Worm (Caenorhabditis elegans): ENCODE measurements around the gene era-1.
A peak's percentile ranks its signal among the peaks of the same experiment; 100 is the strongest.

The era-1 gene

ce11 chrV:6676158-6676849 lies 26.6 kb upstream of the era-1 start, which contains the start of gene cest-34:
TSS of gene cest-34 (plus strand) at chrV:6676799.
- no peak for TF ChIP-seq ceh-16 (tag; optimal IDR thresholded peaks at IDR 0.05)
- TF ChIP-seq fos-1 (tag; optimal IDR thresholded peaks at IDR 0.05): peak; percentile 4
- TF ChIP-seq nhr-25 (tag; optimal IDR thresholded peaks at IDR 0.05): no peak
- TF ChIP-seq sma-9 (GFP tag; optimal IDR thresholded peaks at IDR 0.05): peak; percentile 19
- TF ChIP-seq sma-9 (tag; optimal IDR thresholded peaks at IDR 0.05): no peak

DNA sequence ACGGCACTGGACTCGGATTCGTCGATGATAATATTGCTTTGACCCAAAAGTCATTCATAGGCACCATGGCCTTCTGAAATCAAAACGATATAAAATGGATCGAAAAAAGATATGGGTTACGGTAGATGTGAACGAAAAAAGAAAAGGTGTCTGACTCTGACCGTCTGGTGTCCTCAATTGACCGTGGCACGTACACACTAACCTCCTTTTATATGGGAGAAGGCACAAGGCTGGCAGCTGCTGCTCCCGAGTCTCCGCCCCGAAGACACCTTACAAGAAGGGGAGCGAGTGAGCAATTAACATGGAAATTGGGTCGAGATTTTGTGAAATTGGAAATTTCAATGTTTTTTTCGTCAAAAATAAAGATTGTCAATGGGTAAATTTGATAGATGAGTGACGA lies 21.4 kb upstream of the era-1 start, which contains the start of gene egl-46:
Gene egl-46 (minus strand): TSS at position 73 of the 400 bp plus-strand sequence.
- TF ChIP-seq elt-1 (tag; optimal IDR thresholded peaks at IDR 0.05): no peak
- TF ChIP-seq peb-1 (tag; optimal IDR thresholded peaks at IDR 0.05): no peak
- no peak for TF ChIP-seq mdl-1 (tag; optimal IDR thresholded peaks at IDR 0.05)
- TF ChIP-seq lsy-2 (tag; optimal IDR thresholded peaks at IDR 0.05): no peak
- no peak for TF ChIP-seq ztf-11 (tag; optimal IDR thresholded peaks at IDR 0.05)
- TF ChIP-seq nhr-237 (tag; optimal IDR thresholded peaks at IDR 0.05): no peak
- TF ChIP-seq nhr-10 (tag; optimal IDR thresholded peaks at IDR 0.05): no peak
- no peak for TF ChIP-seq ztf-4 (tag; optimal IDR thresholded peaks at IDR 0.05)
- TF ChIP-seq blmp-1 (tag; optimal IDR thresholded peaks at IDR 0.05; ENCODE audit: insufficient read depth): no peak
- no peak for TF ChIP-seq ZK546.5 (tag; optimal IDR thresholded peaks at IDR 0.05)
- no peak for TF ChIP-seq Y55F3AM.14 (GFP tag; optimal IDR thresholded peaks at IDR 0.05)
- TF ChIP-seq nhr-21 (tag; optimal IDR thresholded peaks at IDR 0.05): no peak
- TF ChIP-seq gmeb-1 (tag; optimal IDR thresholded peaks at IDR 0.05): no peak
- no peak for TF ChIP-seq ceh-16 (tag; optimal IDR thresholded peaks at IDR 0.05)
- no peak for TF ChIP-seq nhr-129 (tag; optimal IDR thresholded peaks at IDR 0.05)

DNA sequence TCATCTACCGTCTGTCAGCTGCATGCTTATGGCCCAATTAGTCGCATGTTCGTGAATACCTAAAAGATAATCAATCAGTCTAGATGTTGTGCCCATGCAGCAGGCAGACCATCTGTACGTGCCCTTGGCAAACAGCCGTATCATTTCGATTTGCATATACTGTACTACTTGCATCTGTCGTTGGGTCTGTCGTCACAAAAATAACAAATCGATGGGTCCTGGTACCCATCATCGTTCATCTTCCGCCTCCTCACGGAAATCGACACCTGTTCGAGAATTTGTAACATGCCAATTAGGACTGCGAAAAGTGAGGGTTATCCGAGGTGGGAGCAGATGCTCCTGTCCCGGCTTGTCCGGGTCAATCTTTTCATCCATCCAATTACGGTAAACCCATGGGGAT lies 19.6 kb upstream of the era-1 start:
- no peak for TF ChIP-seq ZK546.5 (tag; optimal IDR thresholded peaks at IDR 0.05)
- no peak for TF ChIP-seq snpc-4 (tag; optimal IDR thresholded peaks at IDR 0.05)
- TF ChIP-seq nhr-21 (tag; optimal IDR thresholded peaks at IDR 0.05): no peak
- TF ChIP-seq sma-9 (GFP tag; optimal IDR thresholded peaks at IDR 0.05): no peak
- no peak for TF ChIP-seq sma-9 (tag; optimal IDR thresholded peaks at IDR 0.05)
- no peak for TF ChIP-seq unc-62 (GFP tag; optimal IDR thresholded peaks at IDR 0.05)
- no peak for TF ChIP-seq R02D3.7 (tag; optimal IDR thresholded peaks at IDR 0.05)
- TF ChIP-seq Y55F3AM.14 (GFP tag; optimal IDR thresholded peaks at IDR 0.05): no peak
- TF ChIP-seq blmp-1 (tag; optimal IDR thresholded peaks at IDR 0.05; ENCODE audit: insufficient read depth): no peak
- TF ChIP-seq sem-4 (tag; optimal IDR thresholded peaks at IDR 0.05): no peak
- no peak for TF ChIP-seq nhr-10 (tag; optimal IDR thresholded peaks at IDR 0.05)

- TF ChIP-seq ceh-16 (tag; optimal IDR thresholded peaks at IDR 0.05) (no peak), nhr-10 (tag; optimal IDR thresholded peaks at IDR 0.05) (no peak), dmd-4 (tag; optimal IDR thresholded peaks at IDR 0.05) (no peak), mbf-1 (tag; optimal IDR thresholded peaks at IDR 0.05) (no peak), gmeb-1 (tag; optimal IDR thresholded peaks at IDR 0.05) (no peak), lin-13 (GFP tag; optimal IDR thresholded peaks at IDR 0.05) (no peak), nhr-23 (tag; optimal IDR thresholded peaks at IDR 0.05) (no peak), ZK546.5 (tag; optimal IDR thresholded peaks at IDR 0.05) (no peak), crh-2 (tag; optimal IDR thresholded peaks at IDR 0.05) (no peak)
Observed at ce11 chrV:6683740-6684139, 19.1 kb upstream of the era-1 start.

DNA sequence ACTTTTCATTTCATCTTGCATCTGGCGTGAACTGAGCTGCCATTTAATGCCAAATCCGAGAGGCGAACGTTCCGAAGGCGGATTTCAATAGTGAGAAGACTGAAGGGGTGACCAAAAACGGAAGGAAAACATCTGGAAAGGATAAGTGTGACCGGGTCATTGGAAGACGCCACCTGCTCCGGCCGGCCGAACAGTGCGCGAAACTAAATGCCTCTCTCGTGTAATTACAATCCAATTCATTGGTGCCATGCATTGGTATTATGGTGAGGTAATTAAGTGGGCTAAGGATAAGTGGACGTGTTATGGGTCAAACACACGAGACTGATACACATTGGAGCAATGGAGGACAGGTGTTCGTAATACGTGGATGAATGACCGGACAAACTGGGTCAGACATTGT lies 18.3 kb upstream of the era-1 start:
- no peak for TF ChIP-seq blmp-1 (tag; optimal IDR thresholded peaks at IDR 0.05; ENCODE audit: insufficient read depth)
- no peak for TF ChIP-seq skn-1 (tag; optimal IDR thresholded peaks at IDR 0.05)
- no peak for TF ChIP-seq elt-1 (tag; optimal IDR thresholded peaks at IDR 0.05)
- TF ChIP-seq sem-4 (tag; optimal IDR thresholded peaks at IDR 0.05): no peak
- TF ChIP-seq nhr-237 (tag; optimal IDR thresholded peaks at IDR 0.05): no peak
- no peak for TF ChIP-seq mdl-1 (tag; optimal IDR thresholded peaks at IDR 0.05)
- no peak for TF ChIP-seq nhr-21 (tag; optimal IDR thresholded peaks at IDR 0.05)

- TF ChIP-seq elt-1 (tag; optimal IDR thresholded peaks at IDR 0.05) (no peak), unc-62 (GFP tag; optimal IDR thresholded peaks at IDR 0.05) (no peak), zag-1 (tag; optimal IDR thresholded peaks at IDR 0.05) (no peak), nhr-129 (tag; optimal IDR thresholded peaks at IDR 0.05) (no peak), crh-2 (tag; optimal IDR thresholded peaks at IDR 0.05) (no peak), nhr-21 (tag; optimal IDR thresholded peaks at IDR 0.05) (no peak), nhr-12 (tag; optimal IDR thresholded peaks at IDR 0.05) (no peak), blmp-1 (tag; optimal IDR thresholded peaks at IDR 0.05; ENCODE audit: insufficient read depth) (no peak), lsy-2 (tag; optimal IDR thresholded peaks at IDR 0.05) (no peak), lin-13 (GFP tag; optimal IDR thresholded peaks at IDR 0.05) (no peak), unc-39 (tag; optimal IDR thresholded peaks at IDR 0.05) (no peak), peb-1 (tag; optimal IDR thresholded peaks at IDR 0.05) (no peak), sma-3 (GFP tag; optimal IDR thresholded peaks at IDR 0.05) (no peak), unc-55 (GFP tag; optimal IDR thresholded peaks at IDR 0.05) (no peak), dmd-4 (tag; optimal IDR thresholded peaks at IDR 0.05) (no peak), nhr-25 (tag; optimal IDR thresholded peaks at IDR 0.05) (no peak), ztf-1 (GFP tag; conservative IDR thresholded peaks at IDR 0.05) (no peak), fos-1 (tag; optimal IDR thresholded peaks at IDR 0.05) (no peak), nhr-6 (tag; optimal IDR thresholded peaks at IDR 0.05) (no peak)
Observed at ce11 chrV:6685499-6685898, 17.4 kb upstream of the era-1 start.

Data from whole organism, L2 larva.